Worm (Caenorhabditis elegans) whole organism, young adult: ENCODE data around the gene C17F4.3.

Experiments used
- C17E4.6 ChIP-seq: fragments of 200-800 bp; sonication (Bioruptor generic); IDR thresholded peaks from 2 replicates; pipeline ENCODE4 v1.3.6; 2022; ENCODE audit warnings: missing genetic modification reagents, missing genetic modification characterization, missing compliant biosample characterization
- F10E7.11 ChIP-seq: sonication (generic microtip); optimal IDR thresholded peaks from 2 replicates; lab custom pipeline; 2017; ENCODE audit warnings: mild to moderate bottlenecking, missing genetic modification characterization, moderate library complexity, missing compliant biosample characterization
- F49E8.2 ChIP-seq: sonication (generic microtip); optimal IDR thresholded peaks from 3 replicates; lab custom pipeline; 2017; ENCODE audit warnings: missing genetic modification characterization, mild to moderate bottlenecking, missing compliant biosample characterization, antibody characterized with exemption, moderate library complexity; ENCODE audit not compliant: insufficient read depth
- F55B11.4 ChIP-seq: sonication (generic microtip); optimal IDR thresholded peaks from 2 replicates; lab custom pipeline; 2016; ENCODE audit warnings: missing compliant biosample characterization, missing genetic modification characterization, borderline replicate concordance; ENCODE audit not compliant: insufficient read depth
- K11D2.4 ChIP-seq: fragments of 200-800 bp; sonication (Bioruptor generic); IDR thresholded peaks from 2 replicates; pipeline ENCODE4 v1.3.6; 2022; ENCODE audit warnings: missing genetic modification reagents, missing genetic modification characterization, missing compliant biosample characterization
- Y67H2A.10 ChIP-seq: fragments of 200-800 bp; sonication (Bioruptor generic); conservative IDR thresholded peaks from 2 replicates; pipeline ENCODE4 v1.3.6; 2022; ENCODE audit warnings: missing genetic modification reagents, missing genetic modification characterization, missing compliant biosample characterization
- Y79H2A.3 ChIP-seq: fragments of 200-800 bp; sonication (Bioruptor generic); conservative IDR thresholded peaks from 2 replicates; pipeline ENCODE4 v1.3.6; 2022; ENCODE audit warnings: missing genetic modification reagents, missing genetic modification characterization, missing compliant biosample characterization
- akir-1 ChIP-seq: fragments of 200-800 bp; sonication (Bioruptor generic); optimal IDR thresholded peaks from 2 replicates; lab custom pipeline; 2018; ENCODE audit warnings: mild to moderate bottlenecking, missing genetic modification characterization, moderate library complexity, missing compliant biosample characterization
- aptf-2 ChIP-seq: fragments of 200-800 bp; sonication (Bioruptor generic); conservative IDR thresholded peaks from 2 replicates; pipeline ENCODE4 v1.3.6; 2022; ENCODE audit warnings: missing genetic modification reagents, missing genetic modification characterization, missing compliant biosample characterization
- athp-1 ChIP-seq: sonication (generic microtip); optimal IDR thresholded peaks from 2 replicates; lab custom pipeline; 2017; ENCODE audit warnings: mild to moderate bottlenecking, missing genetic modification characterization, missing compliant biosample characterization
- ccch-3 ChIP-seq: fragments of 200-800 bp; sonication (Bioruptor generic); optimal IDR thresholded peaks from 2 replicates; lab custom pipeline; 2018; ENCODE audit warnings: mild to moderate bottlenecking, missing genetic modification characterization, missing compliant biosample characterization
- cebp-1 ChIP-seq, 2 experiments: fragments of 200-800 bp in 1 of 2; sonication (Bioruptor generic) in 1 of 2; sonication (generic microtip) in 1 of 2; IDR thresholded peaks in 1 of 2; optimal IDR thresholded peaks in 1 of 2; 2 replicates each; pipeline versions ENCODE4 v1.3.6 to Lab custom; 2017 to 2022; ENCODE audit warnings: missing compliant biosample characterization in 2 of 2, missing genetic modification characterization in 2 of 2, mild to moderate bottlenecking in 1 of 2, missing genetic modification reagents in 1 of 2, moderate library complexity in 1 of 2
- cebp-2 ChIP-seq: fragments of 200-800 bp; sonication (Bioruptor generic); IDR thresholded peaks from 2 replicates; pipeline ENCODE4 v1.3.6; 2022; ENCODE audit warnings: missing genetic modification characterization, missing compliant biosample characterization
- dpl-1 ChIP-seq: fragments of 150-350 bp; optimal IDR thresholded peaks from 2 replicates; lab custom pipeline; 2014; ENCODE audit warnings: missing biosample characterization, missing genetic modification reagents, missing genetic modification characterization
- ets-4 ChIP-seq: fragments of 200-800 bp; sonication (Bioruptor generic); optimal IDR thresholded peaks from 2 replicates; lab custom pipeline; 2018; ENCODE audit warnings: mild to moderate bottlenecking, missing genetic modification characterization, missing compliant biosample characterization
- gei-17 ChIP-seq: fragments of 200-800 bp; sonication (Bioruptor generic); optimal IDR thresholded peaks from 2 replicates; lab custom pipeline; 2018; ENCODE audit warnings: mild to moderate bottlenecking, missing genetic modification characterization, missing compliant biosample characterization
- hmg-20 ChIP-seq: fragments of 200-800 bp; sonication (Bioruptor generic); IDR thresholded peaks from 2 replicates; pipeline ENCODE4 v1.3.6; 2022; ENCODE audit warnings: missing genetic modification reagents, missing genetic modification characterization, missing compliant biosample characterization
- lin-26 ChIP-seq: fragments of 200-800 bp; sonication (Bioruptor generic); IDR thresholded peaks from 2 replicates; pipeline ENCODE4 v1.3.6; 2022; ENCODE audit warnings: missing genetic modification reagents, missing genetic modification characterization, missing compliant biosample characterization
- lin-35 ChIP-seq, 3 experiments: fragments of 150-350 bp in 2 of 3; sonication (generic microtip) in 1 of 3; optimal IDR thresholded peaks; 2 replicates each; lab custom pipeline; 2014 to 2018; ENCODE audit warnings: missing biosample characterization in 3 of 3, missing genetic modification characterization in 3 of 3, missing genetic modification reagents in 3 of 3
- lin-40 ChIP-seq: sonication (generic microtip); optimal IDR thresholded peaks from 2 replicates; lab custom pipeline; 2016; ENCODE audit warnings: missing genetic modification characterization, mild to moderate bottlenecking, missing compliant biosample characterization, missing genotype, missing genetic modification reagents
- lir-1 ChIP-seq: fragments of 200-800 bp; sonication (Bioruptor generic); conservative IDR thresholded peaks from 2 replicates; pipeline ENCODE4 v1.3.6; 2022; ENCODE audit warnings: missing genetic modification reagents, missing genetic modification characterization, missing compliant biosample characterization
- lsl-1 ChIP-seq: fragments of 200-800 bp; sonication (Bioruptor generic); optimal IDR thresholded peaks from 2 replicates; lab custom pipeline; 2018; ENCODE audit warnings: mild to moderate bottlenecking, missing genetic modification characterization, moderate library complexity, missing compliant biosample characterization
- mel-28 ChIP-seq: sonication (generic microtip); optimal IDR thresholded peaks from 2 replicates; lab custom pipeline; 2016; ENCODE audit warnings: borderline replicate concordance, mild to moderate bottlenecking, missing genetic modification characterization, missing compliant biosample characterization
- nhr-80 ChIP-seq: sonication (generic microtip); optimal IDR thresholded peaks from 2 replicates; lab custom pipeline; 2016; ENCODE audit warnings: missing genetic modification characterization, missing compliant biosample characterization
- repo-1 ChIP-seq: sonication (generic microtip); optimal IDR thresholded peaks from 2 replicates; lab custom pipeline; 2017; ENCODE audit warnings: mild to moderate bottlenecking, missing genetic modification characterization, missing compliant biosample characterization
- sea-2 ChIP-seq: fragments of 200-800 bp; sonication (Bioruptor generic); IDR thresholded peaks from 2 replicates; pipeline ENCODE4 v1.3.6; 2022; ENCODE audit warnings: missing genetic modification characterization, missing compliant biosample characterization
- snpc-4 ChIP-seq, 5 experiments: fragments of 150-350 bp in 1 of 5; sonication (generic microtip) in 4 of 5; optimal IDR thresholded peaks; 2 replicates each; lab custom pipeline; 2014 to 2018; ENCODE audit warnings: missing genetic modification characterization in 5 of 5, missing biosample characterization in 3 of 5, antibody characterized with exemption in 2 of 5, mild to moderate bottlenecking in 2 of 5, missing compliant biosample characterization in 2 of 5, missing genotype in 2 of 5, moderate library complexity in 2 of 5, missing genetic modification reagents in 1 of 5
- tbp1 ChIP-seq: fragments of 200-800 bp; sonication (Bioruptor generic); optimal IDR thresholded peaks from 2 replicates; lab custom pipeline; 2018; ENCODE audit warnings: mild to moderate bottlenecking, missing genetic modification characterization, missing compliant biosample characterization
- xnd-1 ChIP-seq: sonication (generic microtip); optimal IDR thresholded peaks from 2 replicates; lab custom pipeline; 2016; ENCODE audit warnings: missing genotype, missing genetic modification reagents, missing genetic modification characterization, missing compliant biosample characterization
- zfh-2 ChIP-seq: fragments of 200-800 bp; sonication (Bioruptor generic); conservative IDR thresholded peaks from 2 replicates; pipeline ENCODE4 v1.3.6; 2022; ENCODE audit warnings: missing genetic modification reagents, missing genetic modification characterization, missing compliant biosample characterization
- ztf-25 ChIP-seq: fragments of 200-800 bp; sonication (Bioruptor generic); IDR thresholded peaks from 2 replicates; pipeline ENCODE4 v1.3.6; 2022; ENCODE audit warnings: missing genetic modification reagents, missing genetic modification characterization, missing compliant biosample characterization
- ztf-28 ChIP-seq: fragments of 200-800 bp; sonication (Bioruptor generic); IDR thresholded peaks from 2 replicates; pipeline ENCODE4 v1.3.6; 2022; ENCODE audit warnings: missing genetic modification reagents, missing genetic modification characterization, missing compliant biosample characterization
- ztf-6 ChIP-seq: fragments of 200-800 bp; sonication (Bioruptor generic); IDR thresholded peaks from 2 replicates; pipeline ENCODE4 v1.3.6; 2022; ENCODE audit warnings: missing genetic modification reagents, missing genetic modification characterization, missing compliant biosample characterization

C17F4.3 gene

DNA sequence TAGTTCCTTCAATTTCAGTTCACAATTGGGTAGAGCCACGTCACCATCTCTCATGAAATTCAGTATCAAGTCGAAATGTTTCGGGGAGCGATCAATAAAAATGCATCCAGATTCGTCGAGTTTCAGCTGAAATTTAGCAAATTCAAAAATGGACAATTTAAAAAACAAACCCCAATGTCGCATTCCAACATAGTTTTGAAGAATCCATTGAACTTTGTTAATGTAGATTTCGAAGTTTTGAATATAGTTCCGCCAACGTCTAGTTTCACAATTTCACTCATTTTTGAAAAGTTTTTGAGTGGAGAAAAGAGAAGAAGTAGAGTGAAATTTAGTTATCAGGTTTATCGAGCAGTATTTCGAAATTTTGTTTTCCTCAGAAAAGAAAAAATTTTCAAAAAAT, 18.6 kb upstream of the C17F4.3 start, which contains the start of gene ZC239.14 (continued):
- TF ChIP-seq Y67H2A.10 (GFP tag; lab: Robert Waterston, UW), result no peak
- TF ChIP-seq, all 124 proteins: peak for 0

DNA sequence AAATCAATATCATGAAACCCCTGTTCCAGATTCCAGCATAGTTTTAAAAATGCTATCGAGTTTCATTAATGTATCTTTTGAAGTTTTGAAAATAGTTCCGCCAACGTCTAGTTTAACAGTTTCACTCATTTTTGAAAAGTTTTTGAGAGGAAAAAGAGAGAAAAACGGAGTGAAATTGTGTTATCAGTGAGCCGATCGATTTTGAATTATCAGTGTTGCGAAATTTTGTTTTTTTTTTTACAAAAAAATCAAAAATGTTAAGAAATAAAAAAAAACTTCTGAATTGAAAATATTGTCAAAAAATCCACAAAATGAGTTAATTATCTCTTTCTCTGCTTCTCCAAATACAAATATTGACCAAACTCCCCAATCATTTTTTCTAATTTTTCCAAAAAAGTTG, 17.6 kb upstream of the C17F4.3 start, which contains the start of gene ZC239.13:
Gene ZC239.13 (minus strand): TSS at position 154 of the 400 bp plus-strand sequence.
- no peak for TF ChIP-seq ztf-28 (GFP tag; lab: Robert Waterston, UW)
- peak; percentile 74; the same call in 1 of the 2 replicates for TF ChIP-seq cebp-1 (GFP tag; IDR thresholded peaks at IDR 0.05; lab: Robert Waterston, UW)
- TF ChIP-seq cebp-1 (tag; optimal IDR thresholded peaks at IDR 0.05; lab: Kevin White, UChicago), result peak; percentile 78

DNA sequence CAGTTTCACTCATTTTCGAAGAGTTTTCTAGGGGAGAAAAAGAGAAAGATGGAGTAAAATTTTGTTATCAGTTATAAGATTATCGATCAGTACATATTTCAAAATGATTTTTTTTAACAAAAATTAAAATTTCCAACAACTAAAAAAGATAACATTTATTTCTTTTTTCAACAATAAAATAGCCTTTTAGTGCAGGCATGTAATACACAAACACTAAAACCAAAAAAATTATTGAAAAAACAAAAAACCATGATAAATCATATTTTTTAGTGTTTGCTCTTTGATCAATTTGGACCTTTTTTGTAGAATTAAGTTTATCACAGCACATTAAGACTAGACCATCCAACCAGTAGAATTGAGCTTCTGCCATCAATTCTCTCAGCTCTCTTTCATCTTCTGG, 15.7 kb upstream of the C17F4.3 start, which contains the start of gene ZC239.15:
Gene ZC239.15 (minus strand): TSS at position 101 of the 400 bp plus-strand sequence.
- TF ChIP-seq ccch-3 (GFP tag; lab: Kevin White, UChicago) (no peak), ets-4 (GFP tag; lab: Kevin White, UChicago) (no peak)
- TF ChIP-seq, all 124 proteins: peak for 0

DNA sequence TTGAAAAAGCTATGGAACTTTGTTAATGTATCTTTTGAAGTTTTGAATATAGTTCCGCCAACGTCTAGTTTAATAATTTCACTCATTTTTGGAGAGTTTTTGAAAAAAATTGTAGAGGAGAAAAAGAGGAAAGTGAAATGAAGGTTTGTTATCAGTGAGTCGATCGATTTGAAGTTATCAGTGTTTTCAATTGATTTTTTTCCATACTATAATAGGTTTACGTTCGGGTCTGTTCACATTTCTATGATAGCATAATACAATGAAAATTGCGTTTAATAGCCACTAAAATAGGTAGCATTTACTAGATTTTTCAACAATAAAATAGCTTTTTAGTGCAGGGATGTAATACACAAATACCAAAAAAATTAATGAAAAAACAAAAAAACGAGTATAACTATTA, 15.1 kb upstream of the C17F4.3 start, which contains the start of gene ZC239.16:
Gene ZC239.16 (minus strand): TSS at position 120 of the 400 bp plus-strand sequence.
- TF ChIP-seq nhr-80 (tag; lab: Kevin White, UChicago) (peak; percentile 13), cebp-2 (GFP tag; lab: Robert Waterston, UW) (no peak)

DNA sequence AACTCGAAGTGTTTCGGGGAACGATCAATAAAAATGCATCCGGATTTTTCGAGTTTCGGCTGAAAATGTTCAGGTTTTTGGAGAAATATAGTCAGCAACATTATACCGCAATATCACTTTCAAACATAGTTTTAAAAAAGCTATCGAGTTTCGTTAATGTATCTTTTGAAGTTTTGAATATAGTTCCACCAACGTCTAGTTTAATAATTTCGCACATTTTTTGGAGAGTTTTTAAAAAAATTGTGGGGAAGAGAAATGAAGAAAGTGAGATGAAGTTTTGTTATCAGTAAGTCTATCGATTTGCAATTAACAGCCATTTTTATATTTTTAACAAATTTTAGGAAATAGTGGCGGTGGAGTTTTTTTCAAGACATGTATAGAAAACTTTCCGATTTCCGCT, 14.5 kb upstream of the C17F4.3 start, which contains the start of gene ZC239.17:
Gene ZC239.17 (minus strand): TSS at position 101 of the 400 bp plus-strand sequence.
- TF ChIP-seq sea-2 (GFP tag; lab: Robert Waterston, UW), result no peak
- no peak for TF ChIP-seq ztf-25 (GFP tag; lab: Robert Waterston, UW)
- TF ChIP-seq dpl-1 (GFP tag; lab: Kevin White, UChicago), result no peak
- TF ChIP-seq F55B11.4 (tag; lab: Kevin White, UChicago), result no peak

DNA sequence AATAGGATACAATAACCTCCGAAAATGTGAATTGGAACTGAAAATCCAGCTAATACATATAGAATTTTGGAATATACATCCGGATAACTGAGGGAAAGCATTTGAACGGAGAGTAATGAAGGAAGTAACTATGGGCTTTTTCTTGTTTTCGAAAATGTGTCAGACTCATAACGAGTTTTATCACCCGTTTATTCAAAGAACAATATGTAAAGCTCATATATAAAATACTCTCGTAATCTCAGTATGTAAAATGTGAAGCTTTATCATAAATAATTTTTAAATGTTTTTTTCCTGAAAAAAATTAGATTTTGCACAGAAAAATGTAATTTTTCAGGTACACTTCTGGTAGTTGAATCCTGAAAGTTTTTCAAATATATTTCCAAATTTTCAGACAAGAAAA, 9.9 kb upstream of the C17F4.3 start, which contains the start of gene srh-297:
Gene srh-297 (minus strand): TSS at position 101 of the 400 bp plus-strand sequence.
- TF ChIP-seq F10E7.11 (no peak), F49E8.2 (tag; lab: Kevin White, UChicago) (no peak), akir-1 (GFP tag; lab: Kevin White, UChicago) (no peak), snpc-4 (GFP tag; optimal IDR thresholded peaks at IDR 0.05; lab: Kevin White, UChicago) (no peak), snpc-4 (tag; optimal IDR thresholded peaks at IDR 0.05; lab: Kevin White, UChicago) (no peak), zfh-2 (no peak), lin-26 (GFP tag; lab: Robert Waterston, UW) (no peak), Y79H2A.3 (no peak), lin-40 (tag; lab: Kevin White, UChicago) (no peak)

DNA sequence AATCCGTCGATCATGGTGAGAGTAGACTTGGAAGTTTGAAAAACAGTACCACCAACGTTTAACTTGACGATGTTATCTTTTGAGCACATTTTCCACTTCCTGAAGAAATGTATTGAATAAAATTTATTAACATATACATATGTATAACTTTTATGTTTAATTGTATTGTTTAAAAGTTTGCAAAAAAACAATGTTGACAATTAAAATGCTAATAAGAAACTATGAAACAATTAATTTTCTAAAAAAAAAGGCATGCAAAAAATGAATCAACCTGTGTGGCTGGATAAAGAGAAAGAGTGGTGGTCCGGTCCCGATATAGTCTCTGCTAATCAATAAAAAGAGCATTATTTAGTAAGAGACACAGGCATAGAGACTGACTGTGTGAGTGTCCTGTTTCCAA, 5.6 kb upstream of the C17F4.3 start, which contains the start of gene C17F4.8:
Gene C17F4.8 (minus strand): TSS at position 101 of the 400 bp plus-strand sequence.
- TF ChIP-seq athp-1 (no peak), lin-35 (GFP tag; optimal IDR thresholded peaks at IDR 0.05; lab: Kevin White, UChicago) (no peak), tbp1 (no peak), repo-1 (no peak), lin-26 (GFP tag; lab: Robert Waterston, UW) (no peak), snpc-4 (GFP tag; optimal IDR thresholded peaks at IDR 0.05; lab: Kevin White, UChicago) (no peak), snpc-4 (tag; optimal IDR thresholded peaks at IDR 0.05; lab: Kevin White, UChicago) (no peak), K11D2.4 (no peak), xnd-1 (tag; lab: Kevin White, UChicago) (no peak), hmg-20 (GFP tag; lab: Robert Waterston, UW) (no peak), C17E4.6 (GFP tag; lab: Robert Waterston, UW) (no peak), ztf-6 (GFP tag; lab: Robert Waterston, UW) (no peak), lsl-1 (GFP tag; lab: Kevin White, UChicago) (no peak), nhr-80 (tag; lab: Kevin White, UChicago) (no peak), gei-17 (GFP tag; lab: Kevin White, UChicago) (no peak), aptf-2 (GFP tag; lab: Robert Waterston, UW) (no peak), mel-28 (tag; lab: Kevin White, UChicago) (no peak), lir-1 (GFP tag; lab: Robert Waterston, UW) (no peak), F49E8.2 (tag; lab: Kevin White, UChicago) (no peak)
